Worm (Caenorhabditis elegans) whole organism, mixed stage, embryonic: Measurements from ENCODE around the gene T20B12.5.

Experiments used
- M03D4.4 ChIP-seq: sonication (generic microtip); optimal IDR thresholded peaks from 2 replicates; lab custom pipeline; 2017; ENCODE audit warnings: mild to moderate bottlenecking, missing genetic modification characterization, missing compliant biosample characterization
- bed-3 ChIP-seq: fragments of 200-800 bp; sonication (Bioruptor generic); optimal IDR thresholded peaks from 3 replicates; lab custom pipeline; 2018; ENCODE audit warnings: mild to moderate bottlenecking, missing genetic modification characterization, moderate library complexity, missing compliant biosample characterization
- blmp-1 ChIP-seq: fragments of 150-350 bp; optimal IDR thresholded peaks from 2 replicates; lab custom pipeline; 2014; ENCODE audit warnings: missing biosample characterization, missing genetic modification characterization
- ceh-39 ChIP-seq: fragments of 150-350 bp; optimal IDR thresholded peaks from 2 replicates; lab custom pipeline; 2014; ENCODE audit warnings: missing biosample characterization, missing genetic modification characterization
- ceh-43 ChIP-seq: fragments of 200-800 bp; sonication (Bioruptor generic); optimal IDR thresholded peaks from 2 replicates; lab custom pipeline; 2018; ENCODE audit warnings: mild to moderate bottlenecking, missing genetic modification characterization, moderate library complexity, missing compliant biosample characterization
- ceh-83 ChIP-seq: fragments of 200-800 bp; sonication (Bioruptor generic); optimal IDR thresholded peaks from 2 replicates; lab custom pipeline; 2018; ENCODE audit warnings: mild to moderate bottlenecking, missing genetic modification characterization, missing compliant biosample characterization
- ces-1 ChIP-seq: fragments of 150-350 bp; optimal IDR thresholded peaks from 2 replicates; lab custom pipeline; 2014; ENCODE audit warnings: missing biosample characterization, missing genetic modification reagents, missing genetic modification characterization
- cnd-1 ChIP-seq: fragments of 200-800 bp; sonication (Bioruptor generic); optimal IDR thresholded peaks from 2 replicates; lab custom pipeline; 2018; ENCODE audit warnings: mild to moderate bottlenecking, missing genetic modification characterization, missing compliant biosample characterization
- drap-1 ChIP-seq: fragments of 200-800 bp; sonication (Bioruptor generic); optimal IDR thresholded peaks from 3 replicates; lab custom pipeline; 2018; ENCODE audit warnings: mild to moderate bottlenecking, missing genetic modification characterization, missing compliant biosample characterization
- elt-1 ChIP-seq: sonication (generic microtip); optimal IDR thresholded peaks from 2 replicates; lab custom pipeline; 2017; ENCODE audit warnings: missing genetic modification characterization, mild to moderate bottlenecking, missing compliant biosample characterization, antibody characterized with exemption, moderate library complexity, borderline replicate concordance; ENCODE audit not compliant: insufficient read depth
- elt-3 ChIP-seq: fragments of 150-350 bp; optimal IDR thresholded peaks from 2 replicates; lab custom pipeline; 2014; ENCODE audit warnings: missing biosample characterization, missing genetic modification characterization
- flh-1 ChIP-seq: fragments of 200-800 bp; sonication (Bioruptor generic); optimal IDR thresholded peaks from 2 replicates; lab custom pipeline; 2018; ENCODE audit warnings: mild to moderate bottlenecking, missing genetic modification characterization, moderate library complexity, missing compliant biosample characterization
- hlh-1 ChIP-seq: fragments of 150-350 bp; optimal IDR thresholded peaks from 2 replicates; lab custom pipeline; 2014; ENCODE audit warnings: missing biosample characterization, missing genetic modification reagents, missing genetic modification characterization
- lin-13 ChIP-seq: fragments of 150-350 bp; optimal IDR thresholded peaks from 2 replicates; lab custom pipeline; 2014; ENCODE audit warnings: missing biosample characterization, missing genetic modification characterization
- lin-32 ChIP-seq: fragments of 200-800 bp; sonication (Bioruptor generic); optimal IDR thresholded peaks from 2 replicates; lab custom pipeline; 2018; ENCODE audit warnings: mild to moderate bottlenecking, missing genetic modification characterization, missing compliant biosample characterization
- lsy-2 ChIP-seq: fragments of 150-350 bp; optimal IDR thresholded peaks from 2 replicates; lab custom pipeline; 2014; ENCODE audit warnings: missing biosample characterization, missing genetic modification characterization
- mep-1 ChIP-seq: fragments of 150-350 bp; optimal IDR thresholded peaks from 2 replicates; lab custom pipeline; 2017; ENCODE audit warnings: missing biosample characterization, missing genetic modification reagents, missing genetic modification characterization, inconsistent platforms
- mls-2 ChIP-seq: sonication (generic microtip); optimal IDR thresholded peaks from 2 replicates; lab custom pipeline; 2016; ENCODE audit warnings: mild to moderate bottlenecking, missing genetic modification characterization, moderate library complexity, missing compliant biosample characterization
- nhr-12 ChIP-seq: fragments of 150-350 bp; optimal IDR thresholded peaks from 2 replicates; lab custom pipeline; 2014; ENCODE audit warnings: missing biosample characterization, missing genetic modification characterization
- nhr-2 ChIP-seq: fragments of 150-350 bp; optimal IDR thresholded peaks from 2 replicates; lab custom pipeline; 2014; ENCODE audit warnings: missing biosample characterization, missing genetic modification characterization
- nhr-237 ChIP-seq: fragments of 150-350 bp; optimal IDR thresholded peaks from 2 replicates; lab custom pipeline; 2014; ENCODE audit warnings: missing biosample characterization, missing genetic modification characterization
- nhr-28 ChIP-seq: fragments of 150-350 bp; optimal IDR thresholded peaks from 2 replicates; lab custom pipeline; 2014; ENCODE audit warnings: missing biosample characterization, missing genetic modification characterization
- nhr-76 ChIP-seq: sonication (generic microtip); optimal IDR thresholded peaks from 2 replicates; lab custom pipeline; 2017; ENCODE audit warnings: missing biosample characterization, missing genetic modification characterization
- pha-4 ChIP-seq: fragments of 150-350 bp; optimal IDR thresholded peaks from 2 replicates; lab custom pipeline; 2018; ENCODE audit warnings: missing biosample characterization, missing genetic modification reagents, missing genetic modification characterization
- sem-2 ChIP-seq: fragments of 200-800 bp; sonication (Bioruptor generic); optimal IDR thresholded peaks from 2 replicates; lab custom pipeline; 2018; ENCODE audit warnings: mild to moderate bottlenecking, missing genetic modification characterization, missing compliant biosample characterization
- snpc-4 ChIP-seq: fragments of 150-350 bp; optimal IDR thresholded peaks from 2 replicates; lab custom pipeline; 2014; ENCODE audit warnings: missing biosample characterization, missing genetic modification characterization
- sptf-1 ChIP-seq: sonication (generic microtip); optimal IDR thresholded peaks from 2 replicates; lab custom pipeline; 2017; ENCODE audit warnings: mild to moderate bottlenecking, missing genetic modification characterization, moderate library complexity, missing compliant biosample characterization
- tbx-8 ChIP-seq: fragments of 200-800 bp; sonication (Bioruptor generic); optimal IDR thresholded peaks from 2 replicates; lab custom pipeline; 2018; ENCODE audit warnings: mild to moderate bottlenecking, missing genetic modification characterization, moderate library complexity, missing compliant biosample characterization
- unc-120 ChIP-seq: sonication (generic microtip); optimal IDR thresholded peaks from 2 replicates; lab custom pipeline; 2017; ENCODE audit warnings: missing genetic modification characterization, missing compliant biosample characterization; ENCODE audit not compliant: poor library complexity, severe bottlenecking
- unc-39 ChIP-seq: fragments of 150-350 bp; optimal IDR thresholded peaks from 2 replicates; lab custom pipeline; 2014; ENCODE audit warnings: missing biosample characterization, missing genetic modification characterization
- unc-62 ChIP-seq: fragments of 150-350 bp; optimal IDR thresholded peaks from 2 replicates; lab custom pipeline; 2014; ENCODE audit warnings: missing biosample characterization, missing genetic modification reagents, missing genetic modification characterization
- zip-8 ChIP-seq: fragments of 150-350 bp; optimal IDR thresholded peaks from 2 replicates; lab custom pipeline; 2014; ENCODE audit warnings: missing biosample characterization, missing genetic modification characterization
- ztf-11 ChIP-seq: fragments of 150-350 bp; optimal IDR thresholded peaks from 2 replicates; lab custom pipeline; 2014; ENCODE audit warnings: missing biosample characterization, missing genetic modification characterization

The T20B12.5 gene

ce11 chrIII:7339138-7339537, 27.8 kb downstream of the T20B12.5 start:
- TF ChIP-seq sptf-1 (tag; lab: Kevin White, UChicago) (no peak), mls-2 (no peak), ces-1 (GFP tag; lab: Kevin White, UChicago) (no peak), nhr-28 (tag; lab: Kevin White, UChicago) (no peak), flh-1 (GFP tag; lab: Kevin White, UChicago) (no peak), ceh-83 (no peak), unc-120 (no peak), nhr-237 (tag; lab: Kevin White, UChicago) (no peak)

- TF ChIP-seq nhr-2 (tag; lab: Kevin White, UChicago) (no peak), nhr-12 (tag; lab: Kevin White, UChicago) (no peak), M03D4.4 (tag; lab: Kevin White, UChicago) (no peak), elt-3 (tag; lab: Kevin White, UChicago) (no peak), ztf-11 (no peak), pha-4 (tag; lab: Kevin White, UChicago) (no peak), tbx-8 (GFP tag; lab: Kevin White, UChicago) (no peak), flh-1 (GFP tag; lab: Kevin White, UChicago) (no peak), elt-1 (no peak), cnd-1 (no peak), lin-32 (GFP tag; lab: Kevin White, UChicago) (no peak), sem-2 (GFP tag; lab: Kevin White, UChicago) (no peak), zip-8 (tag; lab: Kevin White, UChicago) (no peak), mep-1 (tag; lab: Kevin White, UChicago) (no peak), ces-1 (GFP tag; lab: Kevin White, UChicago) (no peak), snpc-4 (no peak), ceh-39 (tag; lab: Kevin White, UChicago) (no peak), hlh-1 (tag; lab: Kevin White, UChicago) (no peak)
Measured at ce11 chrIII:7338693-7339092, 28.2 kb downstream of the T20B12.5 start, which contains the start of gene kap-1. kap-1 (plus strand) TSS chrIII:7338835.

DNA sequence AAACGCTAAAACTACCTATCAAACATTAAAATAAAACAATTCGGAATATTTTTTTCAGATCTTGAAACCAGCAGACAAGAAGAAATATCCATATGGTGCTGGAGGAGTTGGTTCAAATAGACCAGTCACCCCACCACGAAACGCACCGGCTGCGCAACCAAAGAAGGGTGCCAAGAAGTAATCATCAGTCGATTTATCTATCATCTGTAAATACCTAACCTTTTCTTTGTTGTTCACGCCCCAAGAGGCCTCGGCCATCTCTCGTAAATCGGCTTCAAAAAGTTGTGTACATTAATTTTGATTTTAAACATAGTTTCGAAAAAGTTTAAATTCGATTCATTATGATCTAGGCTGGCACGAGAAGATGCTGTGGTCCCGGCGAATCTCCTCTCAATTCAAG, 28.9 kb downstream of the T20B12.5 start:
- TF ChIP-seq nhr-28 (tag; lab: Kevin White, UChicago) (no peak), sem-2 (GFP tag; lab: Kevin White, UChicago) (no peak), nhr-76 (tag; lab: Kevin White, UChicago) (no peak), lin-13 (tag; lab: Kevin White, UChicago) (no peak), elt-3 (tag; lab: Kevin White, UChicago) (no peak), ceh-43 (GFP tag; lab: Kevin White, UChicago) (no peak), flh-1 (GFP tag; lab: Kevin White, UChicago) (no peak), mep-1 (tag; lab: Kevin White, UChicago) (no peak), ces-1 (GFP tag; lab: Kevin White, UChicago) (no peak), zip-8 (tag; lab: Kevin White, UChicago) (no peak), drap-1 (GFP tag; lab: Kevin White, UChicago) (no peak), elt-1 (no peak), pha-4 (tag; lab: Kevin White, UChicago) (no peak), nhr-2 (tag; lab: Kevin White, UChicago) (no peak), ceh-39 (tag; lab: Kevin White, UChicago) (no peak), M03D4.4 (tag; lab: Kevin White, UChicago) (no peak), bed-3 (no peak), sptf-1 (tag; lab: Kevin White, UChicago) (no peak), unc-39 (no peak)

DNA sequence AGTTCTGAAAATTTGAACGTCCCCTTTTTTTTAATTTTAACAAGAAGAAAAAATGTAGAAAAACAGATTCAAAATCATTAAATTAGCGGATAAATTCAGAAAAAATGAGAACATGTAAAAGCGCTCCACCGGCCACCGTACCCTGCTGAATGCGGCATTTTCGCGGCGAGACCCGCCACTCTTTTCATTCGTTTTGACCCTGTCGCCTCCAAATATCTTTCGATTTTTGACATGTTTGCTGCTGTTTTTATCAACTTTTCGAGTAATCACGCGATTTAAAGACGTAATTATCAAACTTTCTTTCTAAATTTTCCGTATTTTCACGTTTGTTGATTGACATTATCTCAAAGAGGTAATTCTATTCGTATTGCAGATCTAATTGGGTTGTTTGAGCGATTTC, 30.7 kb downstream of the T20B12.5 start, which contains the start of gene gsp-2:
gsp-2 (plus strand) TSS at position 374 of the 400 bp plus-strand sequence.
- TF ChIP-seq hlh-1 (tag; lab: Kevin White, UChicago) (peak; percentile 59), nhr-28 (tag; lab: Kevin White, UChicago) (no peak), sem-2 (GFP tag; lab: Kevin White, UChicago) (no peak), pha-4 (tag; lab: Kevin White, UChicago) (peak; percentile 43), nhr-237 (tag; lab: Kevin White, UChicago) (peak; percentile 73), mep-1 (tag; lab: Kevin White, UChicago) (peak; percentile 84), elt-1 (no peak), lsy-2 (peak; percentile 95), sptf-1 (tag; lab: Kevin White, UChicago) (peak; percentile 29), lin-13 (tag; lab: Kevin White, UChicago) (peak; percentile 33), flh-1 (GFP tag; lab: Kevin White, UChicago) (no peak), unc-120 (peak; percentile 7), ceh-83 (no peak), drap-1 (GFP tag; lab: Kevin White, UChicago) (peak; percentile 43), unc-62 (GFP tag; lab: Kevin White, UChicago) (no peak), ces-1 (GFP tag; lab: Kevin White, UChicago) (peak; percentile 45), bed-3 (no peak), blmp-1 (tag; lab: Kevin White, UChicago) (no peak)
